Worm (Caenorhabditis elegans) whole organism, young adult: ENCODE measurements around the gene F53B1.9.

Experiments used
- B0035.1 ChIP-seq: sonication (generic microtip); optimal IDR thresholded peaks from 2 replicates; lab custom pipeline; 2016; ENCODE audit warnings: missing genetic modification characterization, mild to moderate bottlenecking, missing compliant biosample characterization, missing genotype, missing genetic modification reagents
- F23B12.7 ChIP-seq: sonication (generic microtip); optimal IDR thresholded peaks from 2 replicates; lab custom pipeline; 2017; ENCODE audit warnings: missing genetic modification characterization, mild to moderate bottlenecking, missing compliant biosample characterization, antibody characterized with exemption, moderate library complexity; ENCODE audit not compliant: insufficient read depth
- F57A8.1 ChIP-seq: fragments of 200-800 bp; sonication (Bioruptor generic); optimal IDR thresholded peaks from 2 replicates; lab custom pipeline; 2018; ENCODE audit warnings: mild to moderate bottlenecking, missing genetic modification characterization, moderate library complexity, missing compliant biosample characterization
- F57C9.4 ChIP-seq: sonication (generic microtip); optimal IDR thresholded peaks from 2 replicates; lab custom pipeline; 2017; ENCODE audit warnings: mild to moderate bottlenecking, missing genetic modification characterization, missing compliant biosample characterization
- T07F8.4 ChIP-seq: sonication (generic microtip); optimal IDR thresholded peaks from 2 replicates; lab custom pipeline; 2016; ENCODE audit warnings: mild to moderate bottlenecking, missing genetic modification characterization, moderate library complexity, missing compliant biosample characterization
- T26A5.8 ChIP-seq: sonication (generic microtip); optimal IDR thresholded peaks from 2 replicates; lab custom pipeline; 2016; ENCODE audit warnings: missing genetic modification characterization, missing compliant biosample characterization
- Y56A3A.18 ChIP-seq: fragments of 200-800 bp; sonication (Bioruptor generic); IDR thresholded peaks from 2 replicates; pipeline ENCODE4 v1.3.6; 2022; ENCODE audit warnings: missing genetic modification reagents, missing genetic modification characterization, missing compliant biosample characterization
- Y95B8A.8 ChIP-seq: fragments of 200-800 bp; sonication (Bioruptor generic); IDR thresholded peaks from 2 replicates; pipeline ENCODE4 v1.3.6; 2022; ENCODE audit warnings: missing genetic modification reagents, missing genetic modification characterization, missing compliant biosample characterization
- attf-3 ChIP-seq: fragments of 200-800 bp; sonication (Bioruptor generic); conservative IDR thresholded peaks from 2 replicates; pipeline ENCODE4 v1.3.6; 2022; ENCODE audit warnings: missing genetic modification reagents, missing genetic modification characterization, missing compliant biosample characterization
- bed-2 ChIP-seq: fragments of 200-800 bp; sonication (Bioruptor generic); IDR thresholded peaks from 2 replicates; pipeline ENCODE4 v1.3.6; 2022; ENCODE audit warnings: missing genetic modification reagents, missing genetic modification characterization, missing compliant biosample characterization
- ceh-58 ChIP-seq: fragments of 200-800 bp; sonication (Bioruptor generic); IDR thresholded peaks from 2 replicates; pipeline ENCODE4 v1.3.6; 2022; ENCODE audit warnings: missing genetic modification characterization, missing compliant biosample characterization
- ceh-91 ChIP-seq: fragments of 200-800 bp; sonication (Bioruptor generic); IDR thresholded peaks from 2 replicates; pipeline ENCODE4 v1.3.6; 2022; ENCODE audit warnings: missing genetic modification reagents, missing genetic modification characterization, missing compliant biosample characterization
- chd-7 ChIP-seq: sonication (generic microtip); optimal IDR thresholded peaks from 2 replicates; lab custom pipeline; 2016; ENCODE audit warnings: mild to moderate bottlenecking, missing genetic modification characterization, moderate library complexity, missing compliant biosample characterization
- die-1 ChIP-seq: sonication (generic microtip); optimal IDR thresholded peaks from 2 replicates; lab custom pipeline; 2016; ENCODE audit warnings: missing genotype, mild to moderate bottlenecking, missing genetic modification characterization, missing compliant biosample characterization
- dox-1 ChIP-seq: fragments of 200-800 bp; sonication (Bioruptor generic); IDR thresholded peaks from 2 replicates; pipeline ENCODE4 v1.3.6; 2022; ENCODE audit warnings: missing genetic modification reagents, missing genetic modification characterization, missing compliant biosample characterization
- ekl-4 ChIP-seq: fragments of 200-800 bp; sonication (Bioruptor generic); IDR thresholded peaks from 2 replicates; pipeline ENCODE4 v1.3.6; 2022; ENCODE audit warnings: missing genetic modification reagents, missing genetic modification characterization, missing compliant biosample characterization
- ets-4 ChIP-seq: fragments of 200-800 bp; sonication (Bioruptor generic); optimal IDR thresholded peaks from 2 replicates; lab custom pipeline; 2018; ENCODE audit warnings: mild to moderate bottlenecking, missing genetic modification characterization, missing compliant biosample characterization
- fkh-3 ChIP-seq: sonication (generic microtip); optimal IDR thresholded peaks from 2 replicates; lab custom pipeline; 2016; ENCODE audit warnings: mild to moderate bottlenecking, missing genetic modification characterization, missing compliant biosample characterization
- gei-17 ChIP-seq: fragments of 200-800 bp; sonication (Bioruptor generic); optimal IDR thresholded peaks from 2 replicates; lab custom pipeline; 2018; ENCODE audit warnings: mild to moderate bottlenecking, missing genetic modification characterization, missing compliant biosample characterization
- hlh-12 ChIP-seq: sonication (generic microtip); optimal IDR thresholded peaks from 2 replicates; lab custom pipeline; 2016; ENCODE audit warnings: missing genetic modification characterization, missing compliant biosample characterization
- madf-3 ChIP-seq: fragments of 200-800 bp; sonication (Bioruptor generic); IDR thresholded peaks from 2 replicates; pipeline ENCODE4 v1.3.6; 2022; ENCODE audit warnings: missing genetic modification reagents, missing genetic modification characterization, missing compliant biosample characterization
- madf-6 ChIP-seq: fragments of 200-800 bp; sonication (Bioruptor generic); IDR thresholded peaks from 2 replicates; pipeline ENCODE4 v1.3.6; 2022; ENCODE audit warnings: missing genetic modification reagents, missing genetic modification characterization, missing compliant biosample characterization
- mes-4 ChIP-seq: sonication (generic microtip); optimal IDR thresholded peaks from 2 replicates; lab custom pipeline; 2016; ENCODE audit warnings: missing genotype, missing genetic modification characterization, missing compliant biosample characterization
- nhr-179 ChIP-seq: sonication (generic microtip); optimal IDR thresholded peaks from 2 replicates; lab custom pipeline; 2016; ENCODE audit warnings: mild to moderate bottlenecking, missing genetic modification characterization, missing compliant biosample characterization
- nhr-27 ChIP-seq: fragments of 200-800 bp; sonication (Bioruptor generic); optimal IDR thresholded peaks from 2 replicates; lab custom pipeline; 2018; ENCODE audit warnings: mild to moderate bottlenecking, missing genetic modification characterization, moderate library complexity, missing compliant biosample characterization
- nhr-80 ChIP-seq: sonication (generic microtip); optimal IDR thresholded peaks from 2 replicates; lab custom pipeline; 2016; ENCODE audit warnings: missing genetic modification characterization, missing compliant biosample characterization
- rcor-1 ChIP-seq: fragments of 200-800 bp; sonication (Bioruptor generic); IDR thresholded peaks from 2 replicates; pipeline ENCODE4 v1.3.6; 2022; ENCODE audit warnings: missing genetic modification reagents, missing genetic modification characterization, missing compliant biosample characterization
- repo-1 ChIP-seq: sonication (generic microtip); optimal IDR thresholded peaks from 2 replicates; lab custom pipeline; 2017; ENCODE audit warnings: mild to moderate bottlenecking, missing genetic modification characterization, missing compliant biosample characterization
- sea-2 ChIP-seq: fragments of 200-800 bp; sonication (Bioruptor generic); IDR thresholded peaks from 2 replicates; pipeline ENCODE4 v1.3.6; 2022; ENCODE audit warnings: missing genetic modification characterization, missing compliant biosample characterization
- sptf-2 ChIP-seq: fragments of 200-800 bp; sonication (Bioruptor generic); optimal IDR thresholded peaks from 2 replicates; lab custom pipeline; 2018; ENCODE audit warnings: mild to moderate bottlenecking, missing genetic modification characterization, missing compliant biosample characterization
- tlf-1 ChIP-seq: fragments of 200-800 bp; sonication (Bioruptor generic); optimal IDR thresholded peaks from 2 replicates; lab custom pipeline; 2018; ENCODE audit warnings: mild to moderate bottlenecking, missing genetic modification characterization, missing compliant biosample characterization
- unc-130 ChIP-seq: sonication (generic microtip); optimal IDR thresholded peaks from 2 replicates; lab custom pipeline; 2016; ENCODE audit warnings: missing genetic modification reagents, missing genetic modification characterization, missing compliant biosample characterization
- unc-62 ChIP-seq: fragments of 150-350 bp; optimal IDR thresholded peaks from 2 replicates; lab custom pipeline; 2014; ENCODE audit warnings: missing biosample characterization, missing genetic modification reagents, missing genetic modification characterization
- xnd-1 ChIP-seq: sonication (generic microtip); optimal IDR thresholded peaks from 2 replicates; lab custom pipeline; 2016; ENCODE audit warnings: missing genotype, missing genetic modification reagents, missing genetic modification characterization, missing compliant biosample characterization
- zfh-2 ChIP-seq: fragments of 200-800 bp; sonication (Bioruptor generic); conservative IDR thresholded peaks from 2 replicates; pipeline ENCODE4 v1.3.6; 2022; ENCODE audit warnings: missing genetic modification reagents, missing genetic modification characterization, missing compliant biosample characterization
- ztf-25 ChIP-seq: fragments of 200-800 bp; sonication (Bioruptor generic); IDR thresholded peaks from 2 replicates; pipeline ENCODE4 v1.3.6; 2022; ENCODE audit warnings: missing genetic modification reagents, missing genetic modification characterization, missing compliant biosample characterization
- ztf-26 ChIP-seq: sonication (generic microtip); optimal IDR thresholded peaks from 2 replicates; lab custom pipeline; 2017; ENCODE audit warnings: missing genetic modification characterization, missing compliant biosample characterization
- ztf-3 ChIP-seq: fragments of 200-800 bp; sonication (Bioruptor generic); optimal IDR thresholded peaks from 2 replicates; lab custom pipeline; 2018; ENCODE audit warnings: mild to moderate bottlenecking, missing genetic modification characterization, missing compliant biosample characterization

F53B1.9 gene

DNA sequence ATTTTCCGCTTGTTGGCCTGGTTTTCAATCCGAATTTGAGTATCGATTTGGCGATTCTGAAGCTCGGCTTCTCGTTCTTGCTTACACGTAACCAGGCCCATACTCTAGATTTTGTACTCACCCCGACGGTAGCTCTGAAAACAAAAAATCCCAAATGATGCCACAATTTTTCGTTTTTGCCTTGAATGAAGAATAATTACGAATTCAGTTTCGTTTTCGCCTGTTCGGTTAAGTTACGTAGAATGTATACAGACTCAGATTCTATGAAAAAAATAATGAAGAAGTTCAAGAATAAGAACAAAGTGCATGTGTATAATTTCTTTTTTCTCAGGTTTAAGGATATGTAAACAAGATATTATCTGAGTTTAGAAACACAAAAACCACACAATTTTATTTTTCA, 10.7 kb downstream of the F53B1.9 start, which contains the start of gene gpa-5:
TSS of gene gpa-5 (minus strand) at position 101 of the 400 bp plus-strand sequence.
- TF ChIP-seq chd-7 (tag; lab: Kevin White, UChicago) (no peak), sptf-2 (GFP tag; lab: Kevin White, UChicago) (no peak), F57A8.1 (GFP tag; lab: Kevin White, UChicago) (no peak), Y56A3A.18 (GFP tag; lab: Robert Waterston, UW) (no peak), nhr-179 (no peak), fkh-3 (tag; lab: Kevin White, UChicago) (no peak), xnd-1 (tag; lab: Kevin White, UChicago) (no peak), ets-4 (GFP tag; lab: Kevin White, UChicago) (no peak), F57C9.4 (no peak), nhr-80 (tag; lab: Kevin White, UChicago) (no peak), attf-3 (no peak), repo-1 (tag; lab: Kevin White, UChicago) (no peak), zfh-2 (GFP tag; lab: Robert Waterston, UW) (no peak), ceh-91 (no peak), tlf-1 (GFP tag; lab: Kevin White, UChicago) (no peak), madf-3 (GFP tag; lab: Robert Waterston, UW) (no peak)
- TF ChIP-seq, all 124 proteins: peak for 0

DNA sequence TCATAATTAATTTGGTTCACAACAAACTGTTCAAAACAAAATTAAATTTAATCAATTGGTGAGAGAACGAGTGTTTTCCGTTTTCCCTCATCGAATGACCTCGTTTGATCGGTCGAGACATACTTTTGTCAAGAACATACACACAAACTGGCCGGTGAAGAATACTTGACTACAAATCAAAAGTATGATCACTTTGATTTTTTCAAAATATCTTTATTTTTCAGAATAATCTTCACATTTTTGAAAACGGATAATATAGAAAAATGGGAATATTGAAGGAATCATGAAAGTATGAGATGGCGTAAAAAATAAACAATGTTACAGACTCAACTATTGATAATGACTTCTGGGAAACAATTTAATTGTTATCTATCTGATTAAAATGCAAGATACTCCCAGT, 13.5 kb downstream of the F53B1.9 start, which contains the start of gene swip-10:
TSS of gene swip-10 (minus strand) at position 101 of the 400 bp plus-strand sequence.
- no peak for TF ChIP-seq xnd-1 (tag; lab: Kevin White, UChicago)
- no peak for TF ChIP-seq hlh-12 (tag; lab: Kevin White, UChicago)
- no peak for TF ChIP-seq sea-2 (GFP tag; lab: Robert Waterston, UW)
- no peak for TF ChIP-seq rcor-1 (GFP tag; lab: Robert Waterston, UW)
- no peak for TF ChIP-seq madf-3 (GFP tag; lab: Robert Waterston, UW)
- no peak for TF ChIP-seq ekl-4 (GFP tag; lab: Robert Waterston, UW)
- TF ChIP-seq die-1 (tag; lab: Kevin White, UChicago) = no peak
- no peak for TF ChIP-seq F23B12.7 (tag; lab: Kevin White, UChicago)
- no peak for TF ChIP-seq ztf-3 (GFP tag; lab: Kevin White, UChicago)
- TF ChIP-seq unc-130 (GFP tag; lab: Kevin White, UChicago) = no peak
- TF ChIP-seq ztf-26 = no peak
- TF ChIP-seq, all 124 proteins: peak for 0

- TF ChIP-seq T07F8.4 (tag; lab: Kevin White, UChicago) (no peak), gei-17 (GFP tag; lab: Kevin White, UChicago) (no peak), ztf-25 (no peak), mes-4 (tag; lab: Kevin White, UChicago) (no peak), B0035.1 (no peak), madf-6 (GFP tag; lab: Robert Waterston, UW) (no peak), bed-2 (no peak), ets-4 (GFP tag; lab: Kevin White, UChicago) (no peak), T26A5.8 (tag; lab: Kevin White, UChicago) (no peak), tlf-1 (GFP tag; lab: Kevin White, UChicago) (no peak), unc-62 (no peak), ceh-58 (GFP tag; lab: Robert Waterston, UW) (0 out of 2 replicates have a peak, but pooled peaks have one; percentile 40), nhr-27 (tag; lab: Kevin White, UChicago) (no peak), Y95B8A.8 (GFP tag; lab: Robert Waterston, UW) (no peak), dox-1 (GFP tag; lab: Robert Waterston, UW) (peak; percentile 47; the same call in 1 of the 2 replicates)
These were observed 15.3 kb downstream of the F53B1.9 start for ce11 chrX:2116304-2116867.
